Fruit fly (Drosophila melanogaster) Kc167 (cell line): ENCODE data around the gene CG9270.

Source experiments
- Myc ChIP-seq: fragments of >200 bp; optimal IDR thresholded peaks from 2 replicates; lab custom pipeline; 2017; ENCODE audit warnings: missing external identifiers
- Sin3A ChIP-seq: fragments of >200 bp; optimal IDR thresholded peaks from 2 replicates; lab custom pipeline; 2018; ENCODE audit warnings: missing external identifiers
- h ChIP-seq: fragments of >200 bp; optimal IDR thresholded peaks from 3 replicates; lab custom pipeline; 2018; ENCODE audit warnings: missing external identifiers
- insv ChIP-seq: fragments of >200 bp; optimal IDR thresholded peaks from 3 replicates; lab custom pipeline; 2018; ENCODE audit warnings: missing external identifiers
- psq ChIP-seq: fragments of >200 bp; optimal IDR thresholded peaks from 2 replicates; lab custom pipeline; 2017; ENCODE audit warnings: missing external identifiers
- ttk ChIP-seq: sonication (Bioruptor generic); optimal IDR thresholded peaks from 2 replicates; lab custom pipeline; 2017; ENCODE audit warnings: missing external identifiers

The CG9270 gene

DNA sequence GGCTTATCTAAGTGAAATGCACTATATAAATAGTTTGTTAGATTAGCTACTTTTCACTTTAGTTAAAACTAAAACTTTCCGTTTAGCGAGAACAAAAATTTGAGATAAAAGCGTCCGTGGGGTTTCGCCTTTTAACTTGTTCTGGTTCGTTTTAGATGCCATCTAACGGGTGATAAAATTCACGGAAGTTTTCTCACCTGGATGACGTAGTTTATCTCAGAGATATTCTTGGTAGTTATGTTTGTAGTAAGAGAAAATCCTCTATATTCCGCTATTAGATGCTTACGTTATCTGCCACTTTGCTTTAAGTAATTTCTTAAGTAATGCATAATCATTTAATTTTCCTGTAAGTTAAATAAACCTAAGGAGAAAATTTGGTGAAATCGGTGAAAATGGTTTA, at the start of gene CG9270:
CG9270 (minus strand) TSS at position 101 of the 400 bp plus-strand sequence.
- TF ChIP-seq Myc (lab: Kevin White, UChicago) (no peak), Sin3A (lab: Kevin White, UChicago) (no peak)

DNA sequence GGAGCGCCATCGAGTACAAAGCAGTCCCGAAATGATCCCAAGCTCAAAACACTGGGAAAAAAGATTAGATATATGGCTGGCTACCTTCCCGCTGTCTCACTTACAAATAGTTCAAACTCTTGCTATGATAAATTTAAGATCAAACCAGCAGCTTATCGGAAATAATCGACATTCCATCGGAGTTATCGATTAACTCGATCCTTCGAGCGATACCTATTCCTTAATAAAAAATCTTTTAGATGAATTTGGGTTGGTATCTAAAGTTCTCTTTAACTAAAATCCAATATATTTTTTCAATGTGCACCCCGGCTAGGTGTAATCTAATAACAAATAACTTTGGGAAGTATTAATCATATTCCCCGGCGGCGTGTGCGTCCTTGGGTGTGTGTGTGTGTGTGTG, 48.3 kb upstream of the CG9270 start:
- no peak for TF ChIP-seq psq
- TF ChIP-seq Myc (lab: Kevin White, UChicago): no peak
- no peak for TF ChIP-seq Sin3A (lab: Kevin White, UChicago)
- TF ChIP-seq h (lab: Kevin White, UChicago): no peak
- TF ChIP-seq insv (lab: Kevin White, UChicago): no peak
- TF ChIP-seq ttk (lab: Kevin White, UChicago): no peak

DNA sequence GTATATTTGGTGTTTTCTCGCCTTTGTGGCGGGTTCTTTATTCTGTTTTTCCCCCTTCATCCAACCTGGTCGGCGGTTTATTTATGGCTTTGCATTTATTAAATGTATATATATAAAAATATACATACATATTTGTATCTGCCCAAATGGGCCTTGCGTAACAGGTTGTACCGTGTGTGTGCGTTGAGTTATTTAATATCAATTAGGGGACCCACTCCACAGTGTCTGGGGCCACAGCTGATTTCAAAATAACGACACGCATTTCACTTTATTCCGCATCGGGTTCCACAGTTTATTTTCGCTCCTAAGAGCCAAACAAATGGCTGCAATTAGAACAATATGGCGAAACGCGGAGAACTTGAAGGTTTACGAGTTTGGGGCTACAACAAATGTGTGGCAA, 41.7 kb upstream of the CG9270 start:
- TF ChIP-seq h (lab: Kevin White, UChicago) (no peak), ttk (lab: Kevin White, UChicago) (no peak), insv (lab: Kevin White, UChicago) (no peak), Myc (lab: Kevin White, UChicago) (no peak), Sin3A (lab: Kevin White, UChicago) (no peak), psq (no peak)

DNA sequence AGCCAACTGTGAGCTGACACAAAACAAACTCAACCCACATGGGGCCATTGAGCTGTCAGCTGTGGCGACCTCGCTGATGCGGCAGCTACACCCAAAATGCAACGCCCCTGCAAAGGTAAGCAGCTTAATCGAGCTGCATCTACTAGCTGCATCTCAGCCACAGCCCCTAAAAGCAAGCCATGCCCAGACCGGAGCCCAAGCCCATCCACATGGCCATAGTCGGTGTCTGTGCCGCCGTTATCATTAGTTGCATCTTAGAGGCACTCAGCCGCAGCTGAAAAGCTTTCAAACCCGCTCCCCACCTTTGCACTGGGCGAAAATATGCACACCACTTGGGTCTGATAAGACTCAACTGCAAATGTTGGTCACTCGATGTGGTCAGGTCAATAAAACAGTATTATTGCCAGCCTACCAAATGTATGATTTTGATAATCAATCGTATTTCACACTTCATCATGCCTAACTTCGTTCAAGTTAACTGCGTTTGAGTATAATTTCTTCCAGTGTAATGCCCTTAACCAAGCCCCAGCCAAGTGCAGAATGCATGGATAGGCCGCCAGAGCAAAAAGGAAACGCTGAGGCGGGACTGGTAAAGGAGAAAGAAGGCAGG, 40.2 kb upstream of the CG9270 start:
- TF ChIP-seq Myc (lab: Kevin White, UChicago): no peak
- TF ChIP-seq ttk (lab: Kevin White, UChicago): no peak

DNA sequence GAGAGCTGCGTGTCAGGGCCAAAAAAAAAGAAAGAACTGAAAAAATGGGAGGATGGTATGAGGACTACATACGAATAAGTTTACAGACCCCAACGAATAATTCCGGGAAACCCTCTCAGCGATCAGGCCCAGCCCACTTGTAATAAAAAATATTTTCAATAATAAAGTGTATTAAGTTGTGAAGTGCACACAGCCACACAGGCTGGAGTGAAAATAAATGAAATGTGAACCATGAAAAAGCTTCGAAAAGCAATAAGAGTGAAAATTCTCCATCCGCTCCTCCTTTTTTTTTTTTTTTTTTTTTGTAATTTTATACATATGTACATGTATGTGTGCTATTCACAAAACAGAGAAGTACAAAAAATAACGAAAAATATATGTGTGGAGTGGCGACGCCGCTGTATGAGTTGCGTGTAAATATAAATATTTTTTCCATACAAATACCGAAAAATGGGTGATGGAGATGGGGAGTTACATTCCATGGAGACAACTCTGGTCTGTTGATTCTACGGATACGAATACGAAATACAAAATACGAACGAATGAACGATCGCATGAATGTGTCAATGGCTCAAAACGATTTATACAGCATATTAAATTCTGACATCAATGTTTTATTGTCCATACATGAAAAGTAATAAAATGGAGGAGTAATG, 37.9 kb upstream of the CG9270 start:
- TF ChIP-seq h (lab: Kevin White, UChicago) (no peak), insv (lab: Kevin White, UChicago) (no peak), Myc (lab: Kevin White, UChicago) (no peak), ttk (lab: Kevin White, UChicago) (no peak), psq (no peak), Sin3A (lab: Kevin White, UChicago) (no peak)

DNA sequence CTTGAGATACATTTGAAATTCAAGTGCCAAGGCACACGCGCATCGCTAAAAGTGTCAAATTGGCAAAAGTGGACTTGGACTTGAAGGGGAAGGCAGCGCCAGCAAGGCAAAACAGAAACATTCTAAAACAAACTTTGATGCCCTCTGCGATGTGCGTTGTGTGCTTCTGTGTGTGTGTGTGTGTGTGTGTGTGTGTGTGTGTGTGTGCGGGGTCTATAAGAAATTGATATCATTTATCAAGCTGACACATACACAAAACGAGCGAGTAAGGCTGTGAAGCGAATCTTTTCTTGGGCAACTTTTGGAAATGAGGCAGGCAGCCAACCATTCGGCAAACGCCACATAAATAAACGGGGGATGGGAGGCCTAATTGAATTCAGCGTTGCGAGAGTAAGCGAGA, 36.9 kb upstream of the CG9270 start:
- TF ChIP-seq h (lab: Kevin White, UChicago) (no peak), psq (no peak), Myc (lab: Kevin White, UChicago) (no peak), insv (lab: Kevin White, UChicago) (no peak), ttk (lab: Kevin White, UChicago) (no peak), Sin3A (lab: Kevin White, UChicago) (no peak)

DNA sequence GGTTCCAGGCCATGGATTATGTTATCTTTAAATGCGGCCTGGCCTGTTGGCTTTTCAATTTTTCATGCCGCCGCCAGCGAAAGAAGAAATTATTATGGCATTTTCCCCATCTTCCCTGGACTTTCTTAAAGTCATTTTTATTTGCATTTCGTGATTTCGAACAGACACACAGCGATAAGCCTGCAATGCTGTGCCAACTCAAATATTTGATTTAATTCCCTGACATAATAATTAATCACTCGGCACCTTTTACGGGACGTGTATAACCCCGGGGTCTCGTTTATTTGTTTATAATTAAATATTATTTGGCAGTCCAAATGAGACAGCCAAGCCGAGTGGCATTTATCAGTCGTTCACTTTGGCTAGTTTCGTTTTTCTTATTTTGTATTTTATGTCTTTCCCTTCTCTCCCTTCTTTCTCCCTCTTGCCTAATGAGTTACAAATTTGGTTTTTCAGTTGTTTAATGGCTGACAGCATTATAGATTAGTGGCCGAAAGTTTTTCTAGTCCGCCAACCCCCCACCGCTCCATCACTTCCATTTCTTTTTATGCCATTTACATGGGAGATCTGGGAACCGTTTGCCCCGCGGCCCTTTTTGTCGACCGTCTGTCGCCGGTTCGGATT, 35.9 kb upstream of the CG9270 start:
- TF ChIP-seq Myc (lab: Kevin White, UChicago): no peak
- TF ChIP-seq ttk (lab: Kevin White, UChicago): no peak
- no peak for TF ChIP-seq h (lab: Kevin White, UChicago)
- TF ChIP-seq psq: no peak
- TF ChIP-seq Sin3A (lab: Kevin White, UChicago): no peak
- TF ChIP-seq insv (lab: Kevin White, UChicago): no peak

DNA sequence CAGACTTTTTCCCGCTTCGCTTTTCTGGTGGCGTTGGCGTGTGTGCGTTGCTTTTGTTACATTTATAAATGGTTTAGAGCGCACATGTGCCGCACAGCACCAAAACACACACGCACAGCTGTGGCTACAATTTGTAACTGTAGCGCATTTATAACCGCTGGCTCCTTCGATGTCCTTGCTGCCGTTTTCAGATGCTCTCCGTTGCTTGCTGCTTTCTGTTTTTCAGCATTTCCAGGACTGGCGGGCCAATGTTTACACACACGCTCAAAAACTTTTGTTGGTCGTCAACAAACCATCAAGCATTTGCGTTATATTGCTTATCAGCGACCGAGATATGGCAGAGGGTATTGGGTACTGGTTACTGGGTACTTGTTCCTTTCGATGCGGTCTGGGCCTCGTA, 34.8 kb upstream of the CG9270 start:
- no peak for TF ChIP-seq Sin3A (lab: Kevin White, UChicago)
- no peak for TF ChIP-seq psq
- TF ChIP-seq ttk (lab: Kevin White, UChicago): no peak
- no peak for TF ChIP-seq h (lab: Kevin White, UChicago)
- TF ChIP-seq insv (lab: Kevin White, UChicago): no peak
- TF ChIP-seq Myc (lab: Kevin White, UChicago): no peak

DNA sequence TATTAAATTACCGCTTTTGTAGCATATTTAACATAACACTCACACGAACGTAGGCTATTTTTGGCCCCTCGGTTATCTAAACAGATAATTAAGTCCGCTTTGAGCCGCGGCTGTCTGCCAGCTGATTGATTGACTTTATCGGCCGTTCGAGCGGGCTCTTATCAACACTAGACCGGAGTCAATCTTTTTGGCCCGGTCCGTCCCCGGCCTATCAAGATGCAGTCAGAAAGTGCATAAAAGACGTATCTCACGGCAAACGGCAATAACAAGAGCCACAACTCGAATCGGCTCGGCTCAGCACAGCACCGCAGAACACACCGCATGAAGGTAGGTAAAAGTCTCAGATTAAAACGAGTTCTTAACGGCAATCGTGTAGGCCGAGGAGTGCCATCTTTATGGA, 31.1 kb upstream of the CG9270 start:
- TF ChIP-seq psq: no peak
- TF ChIP-seq insv (lab: Kevin White, UChicago): no peak
- TF ChIP-seq Myc (lab: Kevin White, UChicago): no peak

DNA sequence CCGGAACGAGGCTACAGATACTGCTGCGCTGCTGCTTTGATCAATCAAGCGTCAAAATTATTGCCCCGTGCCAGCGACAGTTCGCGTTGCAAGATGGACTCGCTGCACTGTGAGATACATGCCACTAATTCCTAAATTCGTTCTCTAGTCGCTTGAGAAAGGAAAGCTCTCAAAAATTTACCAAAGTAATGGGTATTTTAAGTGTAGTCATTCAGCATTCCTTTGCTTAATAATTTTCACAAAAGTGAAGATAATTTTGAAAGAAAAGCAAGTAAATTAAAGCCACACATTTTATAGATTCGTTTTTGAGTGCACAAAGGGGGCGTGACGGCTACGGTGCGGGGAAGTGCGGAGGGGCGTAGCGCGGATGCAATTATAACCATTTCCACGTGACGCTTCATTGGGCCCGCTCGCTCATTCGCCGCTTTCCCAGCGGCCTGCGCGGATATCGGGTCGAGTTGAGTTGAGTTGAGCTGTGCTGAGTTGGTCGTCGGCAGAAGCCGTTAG, 26.2 kb upstream of the CG9270 start:
- no peak for TF ChIP-seq insv (lab: Kevin White, UChicago)
- TF ChIP-seq Sin3A (lab: Kevin White, UChicago): no peak
- TF ChIP-seq Myc (lab: Kevin White, UChicago): no peak
- no peak for TF ChIP-seq psq
- no peak for TF ChIP-seq h (lab: Kevin White, UChicago)
- TF ChIP-seq ttk (lab: Kevin White, UChicago): no peak

DNA sequence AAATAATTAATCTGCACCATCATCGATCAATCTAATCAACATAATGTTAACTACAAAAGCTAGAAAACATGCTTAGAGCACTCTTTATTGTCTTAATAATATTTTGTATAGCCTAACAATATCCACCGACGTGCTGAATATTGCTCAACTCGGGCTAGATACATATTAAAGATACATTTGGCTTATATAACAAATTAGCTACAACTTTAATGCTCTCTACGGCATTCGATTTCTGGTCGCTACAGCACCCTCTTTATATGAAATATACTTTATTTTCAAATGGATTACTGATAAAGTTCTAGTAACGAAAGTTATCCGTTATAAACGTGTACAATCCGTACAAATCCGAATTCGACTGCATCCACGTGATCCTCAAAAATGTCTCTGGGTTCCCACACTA, 24.1 kb upstream of the CG9270 start:
- TF ChIP-seq psq (no peak), insv (lab: Kevin White, UChicago) (no peak), h (lab: Kevin White, UChicago) (no peak), ttk (lab: Kevin White, UChicago) (no peak), Sin3A (lab: Kevin White, UChicago) (no peak), Myc (lab: Kevin White, UChicago) (no peak)

DNA sequence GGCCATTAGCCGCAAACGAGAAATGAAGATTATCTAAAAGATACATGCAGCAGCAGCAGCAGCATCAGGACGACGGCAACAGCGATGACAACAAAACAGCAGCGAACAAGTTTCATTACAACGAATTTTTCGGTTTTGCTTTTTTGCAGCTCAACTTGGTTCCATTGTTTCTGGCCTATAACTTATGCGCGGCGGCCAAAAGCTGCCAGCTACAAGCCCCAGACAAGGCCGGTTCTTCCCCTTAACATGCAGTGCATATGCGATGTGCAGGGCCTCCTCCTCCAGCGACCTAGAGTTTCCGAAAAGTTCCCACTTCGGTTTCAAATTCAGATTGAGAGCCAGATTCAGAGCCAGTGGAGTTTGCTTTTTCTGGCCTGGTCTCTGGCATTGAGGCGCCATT, 23.4 kb upstream of the CG9270 start:
- TF ChIP-seq h (lab: Kevin White, UChicago) (no peak), Sin3A (lab: Kevin White, UChicago) (no peak), psq (no peak), Myc (lab: Kevin White, UChicago) (no peak), ttk (lab: Kevin White, UChicago) (no peak), insv (lab: Kevin White, UChicago) (no peak)
